Worm (Caenorhabditis elegans) whole organism, L4/young adult: ENCODE measurements around the gene K12H6.6.

Experiments used
- W03F9.2 ChIP-seq: fragments of 150-350 bp; optimal IDR thresholded peaks from 2 replicates; lab custom pipeline; 2014; ENCODE audit warnings: missing biosample characterization, missing genetic modification characterization
- dao-5 ChIP-seq: sonication (generic microtip); optimal IDR thresholded peaks from 2 replicates; lab custom pipeline; 2016; ENCODE audit warnings: missing genotype, missing genetic modification characterization, moderate library complexity, missing compliant biosample characterization

- no peak for TF ChIP-seq dao-5
- TF ChIP-seq W03F9.2 (tag; lab: Kevin White, UChicago) = no peak
Measured at ce11 chrII:2795413-2795812, 35.6 kb downstream of the K12H6.6 start.
